Worm (Caenorhabditis elegans) whole organism, L4 larva: ENCODE measurements around the gene F01G10.5.

ENCODE experiments used
- F10B5.3 ChIP-seq: sonication (generic microtip); optimal IDR thresholded peaks from 2 replicates; lab custom pipeline; 2016; ENCODE audit warnings: mild to moderate bottlenecking, missing genetic modification characterization, missing compliant biosample characterization
- ZK337.2 ChIP-seq: fragments of 200-800 bp; sonication (Bioruptor generic); IDR thresholded peaks from 2 replicates; pipeline ENCODE4 v1.3.6; 2022; ENCODE audit warnings: missing genetic modification reagents, missing genetic modification characterization, missing compliant biosample characterization
- attf-4 ChIP-seq: sonication (generic microtip); optimal IDR thresholded peaks from 3 replicates; lab custom pipeline; 2017; ENCODE audit warnings: missing biosample characterization, missing genetic modification characterization
- ceh-32 ChIP-seq: sonication (generic microtip); optimal IDR thresholded peaks from 2 replicates; lab custom pipeline; 2016; ENCODE audit warnings: mild to moderate bottlenecking, missing genetic modification characterization, missing compliant biosample characterization; ENCODE audit not compliant: poor library complexity
- duxl-1 ChIP-seq: sonication (generic microtip); optimal IDR thresholded peaks from 2 replicates; lab custom pipeline; 2016; ENCODE audit warnings: mild to moderate bottlenecking, missing genetic modification characterization, moderate library complexity, missing compliant biosample characterization; ENCODE audit not compliant: poor library complexity
- egl-27 ChIP-seq: sonication (generic microtip); optimal IDR thresholded peaks from 3 replicates; lab custom pipeline; 2017; ENCODE audit warnings: missing biosample characterization, missing genetic modification reagents, missing genetic modification characterization
- hmg-1.1 ChIP-seq: fragments of 200-800 bp; sonication (Bioruptor generic); IDR thresholded peaks from 2 replicates; pipeline ENCODE4 v1.3.6; 2022; ENCODE audit warnings: missing genetic modification reagents, missing genetic modification characterization, missing compliant biosample characterization
- jun-1 ChIP-seq: fragments of 150-350 bp; optimal IDR thresholded peaks from 2 replicates; lab custom pipeline; 2014; ENCODE audit warnings: missing biosample characterization, missing genetic modification reagents, missing genetic modification characterization
- mes-2 ChIP-seq: sonication (generic microtip); optimal IDR thresholded peaks from 2 replicates; lab custom pipeline; 2016; ENCODE audit warnings: missing genotype, mild to moderate bottlenecking, missing genetic modification characterization, missing compliant biosample characterization; ENCODE audit not compliant: poor library complexity, severe bottlenecking
- nhr-237 ChIP-seq: sonication (generic microtip); optimal IDR thresholded peaks from 2 replicates; lab custom pipeline; 2017; ENCODE audit warnings: missing biosample characterization, missing genetic modification characterization
- skn-1 ChIP-seq: fragments of 150-350 bp; optimal IDR thresholded peaks from 2 replicates; lab custom pipeline; 2014; ENCODE audit warnings: missing biosample characterization, missing genetic modification characterization
- spr-1 ChIP-seq: sonication (generic microtip); optimal IDR thresholded peaks from 2 replicates; lab custom pipeline; 2016; ENCODE audit warnings: mild to moderate bottlenecking, missing genetic modification characterization, missing compliant biosample characterization

ce11 chrIV:10273781-10274313 lies 43.0 kb upstream of the F01G10.5 start, which contains the start of gene Y43C5A.3:
- TF ChIP-seq egl-27 (tag; lab: Kevin White, UChicago): no peak
- TF ChIP-seq duxl-1 (tag; lab: Kevin White, UChicago): no peak
- TF ChIP-seq mes-2 (tag; lab: Kevin White, UChicago): no peak
- no peak for TF ChIP-seq spr-1 (tag; lab: Kevin White, UChicago)
- no peak for TF ChIP-seq jun-1 (tag; lab: Kevin White, UChicago)
- TF ChIP-seq F10B5.3 (tag; lab: Kevin White, UChicago): no peak
- no peak for TF ChIP-seq ZK337.2
- TF ChIP-seq skn-1 (tag; lab: Kevin White, UChicago): no peak
- TF ChIP-seq nhr-237 (tag; lab: Kevin White, UChicago): no peak
- no peak for TF ChIP-seq hmg-1.1 (GFP tag; lab: Robert Waterston, UW)
- no peak for TF ChIP-seq attf-4 (tag; lab: Kevin White, UChicago)
- no peak for TF ChIP-seq ceh-32 (tag; lab: Kevin White, UChicago)
